Worm (Caenorhabditis elegans): ENCODE data around the gene C34D4.2.

Gene C34D4.2

DNA sequence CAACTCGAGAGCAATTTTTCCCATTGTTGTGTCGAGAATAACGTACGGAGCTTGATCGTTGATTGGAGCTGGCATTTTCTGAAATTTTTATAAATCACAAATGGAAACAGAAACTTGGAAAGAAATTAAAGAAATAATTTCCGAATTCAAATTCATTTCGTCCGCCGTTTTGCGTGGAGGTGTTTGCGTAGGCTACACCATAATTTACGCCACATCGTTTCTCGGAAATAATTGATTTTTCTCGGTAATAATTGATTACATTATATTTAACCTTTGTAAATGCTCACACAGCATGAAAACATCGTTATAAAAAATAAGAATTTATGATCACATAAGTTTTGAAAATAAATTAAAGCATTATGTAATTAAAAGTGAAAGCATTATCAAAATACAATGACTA is 21.3 kb upstream of the C34D4.2 start, which contains the start of gene cyn-12:
cyn-12 (minus strand) TSS at position 78 of the 400 bp plus-strand sequence.
- TF ChIP-seq nhr-237 (tag; optimal IDR thresholded peaks at IDR 0.05) (no peak), ces-1 (GFP tag; optimal IDR thresholded peaks at IDR 0.05) (peak; percentile 92), ceh-83 (GFP tag; optimal IDR thresholded peaks at IDR 0.05) (peak; percentile 5)

ce11 chrIV:7133983-7134382 is 20.5 kb upstream of the C34D4.2 start, which contains the start of gene mutd-1:
Gene mutd-1 (minus strand): TSS chrIV:7134083.
- TF ChIP-seq unc-120 (tag; optimal IDR thresholded peaks at IDR 0.05; ENCODE audit: poor library complexity, severe bottlenecking) = no peak
- no peak for TF ChIP-seq elt-3 (tag; optimal IDR thresholded peaks at IDR 0.05)
- TF ChIP-seq ztf-11 (tag; optimal IDR thresholded peaks at IDR 0.05) = no peak
- no peak for TF ChIP-seq tbx-8 (GFP tag; optimal IDR thresholded peaks at IDR 0.05)
- TF ChIP-seq ces-1 (GFP tag; optimal IDR thresholded peaks at IDR 0.05) = no peak
- TF ChIP-seq mab-5 (tag; optimal IDR thresholded peaks at IDR 0.05) = no peak
- no peak for TF ChIP-seq lsy-2 (tag; optimal IDR thresholded peaks at IDR 0.05)
- TF ChIP-seq M03D4.4 (tag; optimal IDR thresholded peaks at IDR 0.05) = no peak
- TF ChIP-seq snpc-4 (tag; optimal IDR thresholded peaks at IDR 0.05) = no peak
- no peak for TF ChIP-seq ceh-39 (tag; optimal IDR thresholded peaks at IDR 0.05)

DNA sequence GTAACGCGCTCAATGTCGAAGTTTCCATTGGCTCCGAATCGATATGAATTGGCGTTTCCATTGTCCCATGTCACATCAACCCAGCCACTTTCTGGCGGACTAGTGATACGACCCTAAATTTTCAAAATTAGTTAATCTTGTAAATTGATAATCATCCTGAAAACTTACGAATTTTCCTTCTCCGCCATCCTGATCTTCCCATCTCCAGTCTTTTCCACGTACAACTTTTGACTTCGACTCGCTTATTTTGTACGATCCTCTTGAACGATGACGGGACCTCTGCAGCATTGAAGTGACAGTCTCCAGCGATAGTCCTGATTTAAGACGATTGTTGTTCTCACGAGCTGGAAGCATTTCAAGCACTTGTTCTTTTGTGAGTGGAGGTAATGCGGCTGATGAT is 15.3 kb upstream of the C34D4.2 start:
- TF ChIP-seq sptf-1 (tag; optimal IDR thresholded peaks at IDR 0.05) = no peak
- no peak for TF ChIP-seq lin-13 (tag; optimal IDR thresholded peaks at IDR 0.05)
- TF ChIP-seq drap-1 (GFP tag; optimal IDR thresholded peaks at IDR 0.05) = no peak
- TF ChIP-seq ces-1 (GFP tag; optimal IDR thresholded peaks at IDR 0.05) = no peak
- TF ChIP-seq unc-39 (tag; optimal IDR thresholded peaks at IDR 0.05) = no peak
- TF ChIP-seq elt-1 (tag; optimal IDR thresholded peaks at IDR 0.05; ENCODE audit: borderline replicate concordance, insufficient read depth) = no peak
- no peak for TF ChIP-seq ceh-83 (GFP tag; optimal IDR thresholded peaks at IDR 0.05)
- TF ChIP-seq mls-2 (tag; optimal IDR thresholded peaks at IDR 0.05) = no peak
- TF ChIP-seq sem-2 (GFP tag; optimal IDR thresholded peaks at IDR 0.05) = no peak
- no peak for TF ChIP-seq snpc-4 (tag; optimal IDR thresholded peaks at IDR 0.05)
- no peak for TF ChIP-seq blmp-1 (tag; optimal IDR thresholded peaks at IDR 0.05)
- TF ChIP-seq mab-5 (tag; optimal IDR thresholded peaks at IDR 0.05) = no peak
- TF ChIP-seq pha-4 (tag; optimal IDR thresholded peaks at IDR 0.05) = no peak
- no peak for TF ChIP-seq nhr-2 (tag; optimal IDR thresholded peaks at IDR 0.05)

- TF ChIP-seq unc-39 (tag; optimal IDR thresholded peaks at IDR 0.05) (no peak), flh-1 (GFP tag; optimal IDR thresholded peaks at IDR 0.05) (no peak), ces-1 (GFP tag; optimal IDR thresholded peaks at IDR 0.05) (no peak), elt-1 (tag; optimal IDR thresholded peaks at IDR 0.05; ENCODE audit: borderline replicate concordance, insufficient read depth) (no peak), nhr-28 (tag; optimal IDR thresholded peaks at IDR 0.05) (no peak)
These were observed 9.7 kb upstream of the C34D4.2 start, which contains the start of gene hecd-1 for ce11 chrIV:7144670-7145257. Gene hecd-1 (minus strand): TSS chrIV:7144720.

- TF ChIP-seq ces-1 (GFP tag; optimal IDR thresholded peaks at IDR 0.05) (peak; percentile 21), nhr-28 (tag; optimal IDR thresholded peaks at IDR 0.05) (no peak), M03D4.4 (tag; optimal IDR thresholded peaks at IDR 0.05) (no peak)
These were observed 6.7 kb upstream of the C34D4.2 start for ce11 chrIV:7147722-7148121.

DNA sequence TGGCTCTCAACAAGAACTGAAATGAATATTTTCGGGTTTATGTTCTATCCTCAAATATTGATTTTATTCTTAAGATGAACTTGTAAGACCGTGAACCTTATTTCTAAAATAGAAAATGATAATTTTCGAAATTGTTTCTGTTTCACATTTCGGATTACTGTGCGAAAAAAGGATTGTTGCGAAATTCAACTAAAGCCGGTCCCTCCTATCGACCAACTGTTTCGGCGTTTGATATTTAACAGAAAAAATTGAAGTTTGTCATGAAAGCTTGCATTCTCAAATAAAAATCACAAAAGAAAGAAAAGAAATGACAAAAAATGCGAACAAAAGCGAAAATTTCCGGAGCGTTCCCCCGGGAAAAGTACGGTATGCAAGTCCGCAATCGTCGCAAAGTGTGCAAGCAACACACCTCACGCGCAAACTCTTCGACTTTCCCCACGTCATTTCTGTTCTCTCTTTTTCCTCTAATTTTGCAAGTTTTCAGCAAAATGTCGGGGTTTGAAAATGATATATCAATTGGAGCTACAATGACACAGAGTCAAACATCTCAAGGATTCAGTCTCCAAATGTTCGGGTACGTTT is 5.3 kb upstream of the C34D4.2 start, which contains the start of gene C34D4.4:
C34D4.4 (plus strand) TSS at position 342 of the 582 bp plus-strand sequence.
- no peak for TF ChIP-seq sptf-1 (tag; optimal IDR thresholded peaks at IDR 0.05)
- peak; percentile 8 for TF ChIP-seq lin-13 (tag; optimal IDR thresholded peaks at IDR 0.05)
- peak; percentile 94 for TF ChIP-seq lsy-2 (tag; optimal IDR thresholded peaks at IDR 0.05)

DNA sequence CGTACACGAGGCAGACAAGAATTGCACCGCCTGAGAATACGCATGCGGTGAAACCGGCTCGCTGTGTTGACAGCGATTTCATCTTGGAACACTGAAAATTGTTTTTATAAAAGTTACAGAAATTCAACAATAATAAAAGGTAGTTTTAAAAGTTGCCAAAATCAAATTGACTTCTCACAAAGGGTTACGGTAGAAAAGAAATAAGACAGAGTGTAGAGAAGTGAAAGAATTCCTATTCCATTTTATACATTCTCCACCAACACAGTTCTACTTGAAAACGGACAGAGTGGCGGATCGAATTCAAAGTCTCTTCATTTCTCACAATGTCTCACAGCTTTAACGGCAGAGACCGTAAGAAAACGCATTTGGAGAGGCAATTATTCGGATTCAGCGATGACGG is 2.0 kb upstream of the C34D4.2 start, which contains the start of gene col-113:
col-113 (minus strand) TSS at position 101 of the 400 bp plus-strand sequence.
- no peak for TF ChIP-seq mep-1 (tag; optimal IDR thresholded peaks at IDR 0.05)
- no peak for TF ChIP-seq mls-2 (tag; optimal IDR thresholded peaks at IDR 0.05)
- TF ChIP-seq M03D4.4 (tag; optimal IDR thresholded peaks at IDR 0.05) = no peak
- no peak for TF ChIP-seq blmp-1 (tag; optimal IDR thresholded peaks at IDR 0.05)
- TF ChIP-seq elt-3 (tag; optimal IDR thresholded peaks at IDR 0.05) = no peak
- no peak for TF ChIP-seq unc-120 (tag; optimal IDR thresholded peaks at IDR 0.05; ENCODE audit: poor library complexity, severe bottlenecking)
- no peak for TF ChIP-seq unc-62 (GFP tag; optimal IDR thresholded peaks at IDR 0.05)
- TF ChIP-seq ceh-83 (GFP tag; optimal IDR thresholded peaks at IDR 0.05) = no peak
- no peak for TF ChIP-seq nhr-12 (tag; optimal IDR thresholded peaks at IDR 0.05)
